Fruit fly (Drosophila melanogaster): ENCODE measurements around the gene slo.

Gene slo

DNA sequence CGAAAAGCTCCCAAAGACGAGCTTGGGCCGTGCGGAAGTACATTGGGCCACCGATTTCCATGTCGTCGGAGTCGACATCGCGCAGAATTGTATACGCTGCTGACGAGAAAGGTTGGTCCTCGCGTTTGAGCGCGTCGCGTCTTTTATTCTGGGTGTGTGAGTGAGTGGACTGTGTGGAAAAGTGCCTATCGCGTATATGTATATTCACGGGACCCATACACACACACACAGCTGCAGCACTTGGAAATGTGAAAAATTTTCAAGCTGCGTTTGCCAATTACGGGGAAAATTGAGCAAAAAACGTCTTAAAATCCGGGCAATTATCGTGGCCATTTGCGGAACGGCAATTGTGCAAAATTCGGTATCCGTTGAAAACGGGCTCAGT is at the start of gene slo:
Gene slo, plus strand, starts transcription at position 80 of the 385 bp plus-strand sequence.
- peak; percentile 43 for TF ChIP-seq abd-A (tag; optimal IDR thresholded peaks at IDR 0.05)
- no peak for TF ChIP-seq ci (GFP tag; IDR thresholded peaks at IDR 0.05)
- no peak for TF ChIP-seq esg (GFP tag; conservative IDR thresholded peaks at IDR 0.05)
- no peak for TF ChIP-seq tgo (GFP tag; IDR thresholded peaks at IDR 0.05)
- no peak for TF ChIP-seq CG13894 (tag; optimal IDR thresholded peaks at IDR 0.05)
- TF ChIP-seq CG16779 (GFP tag; IDR thresholded peaks at IDR 0.05): peak; percentile 77
- TF ChIP-seq Taf1 (GFP tag; IDR thresholded peaks at IDR 0.05): no peak
- TF ChIP-seq zf30C (GFP tag; optimal IDR thresholded peaks at IDR 0.05): no peak
- peak; percentile 90 for TF ChIP-seq Ets65A (GFP tag)
- no peak for TF ChIP-seq org-1 (GFP tag; optimal IDR thresholded peaks at IDR 0.05)
- TF ChIP-seq kni (GFP tag; optimal IDR thresholded peaks at IDR 0.05): no peak
- no peak for TF ChIP-seq CG1602 (GFP tag; optimal IDR thresholded peaks at IDR 0.05)
- TF ChIP-seq CG8290 (GFP tag; optimal IDR thresholded peaks at IDR 0.05): no peak
- no peak for TF ChIP-seq CG8290 (tag; optimal IDR thresholded peaks at IDR 0.05)
- no peak for TF ChIP-seq ato (GFP tag; IDR thresholded peaks at IDR 0.05; ENCODE audit: partially characterized antibody)
- no peak for TF ChIP-seq Hand (GFP tag; optimal IDR thresholded peaks at IDR 0.05)
- TF ChIP-seq Dbx (GFP tag; IDR thresholded peaks at IDR 0.05): 0 out of 3 replicates have a peak, but pooled peaks have one; percentile 36
- TF ChIP-seq her (GFP tag; optimal IDR thresholded peaks at IDR 0.05): no peak
- TF ChIP-seq H15 (GFP tag; IDR thresholded peaks at IDR 0.05): no peak
- no peak for TF ChIP-seq CG11560 (tag; IDR thresholded peaks at IDR 0.05)
- TF ChIP-seq bbx (GFP tag; IDR thresholded peaks at IDR 0.05; ENCODE audit: partially characterized antibody): 0 out of 2 replicates have a peak, but pooled peaks have one; percentile 39
- TF ChIP-seq Deaf1 (tag; optimal IDR thresholded peaks at IDR 0.05): peak; percentile 54
- no peak for TF ChIP-seq CG10959 (GFP tag; IDR thresholded peaks at IDR 0.05)
- no peak for TF ChIP-seq sna (GFP tag; IDR thresholded peaks at IDR 0.05; ENCODE audit: partially characterized antibody)
- TF ChIP-seq amos (GFP tag; IDR thresholded peaks at IDR 0.05; ENCODE audit: partially characterized antibody): peak; percentile 27
- TF ChIP-seq Bgb (GFP tag; IDR thresholded peaks at IDR 0.05; ENCODE audit: partially characterized antibody): 0 out of 2 replicates have a peak, but pooled peaks have one; percentile 33
- peak; percentile 50 for TF ChIP-seq ewg (GFP tag; optimal IDR thresholded peaks at IDR 0.05)
- no peak for TF ChIP-seq CG32772 (GFP tag; IDR thresholded peaks at IDR 0.05)
- TF ChIP-seq Sry-β (GFP tag; optimal IDR thresholded peaks at IDR 0.05): no peak
- TF ChIP-seq CG3065 (GFP tag; optimal IDR thresholded peaks at IDR 0.05): no peak
- no peak for TF ChIP-seq ac (GFP tag; optimal IDR thresholded peaks at IDR 0.05)

DNA sequence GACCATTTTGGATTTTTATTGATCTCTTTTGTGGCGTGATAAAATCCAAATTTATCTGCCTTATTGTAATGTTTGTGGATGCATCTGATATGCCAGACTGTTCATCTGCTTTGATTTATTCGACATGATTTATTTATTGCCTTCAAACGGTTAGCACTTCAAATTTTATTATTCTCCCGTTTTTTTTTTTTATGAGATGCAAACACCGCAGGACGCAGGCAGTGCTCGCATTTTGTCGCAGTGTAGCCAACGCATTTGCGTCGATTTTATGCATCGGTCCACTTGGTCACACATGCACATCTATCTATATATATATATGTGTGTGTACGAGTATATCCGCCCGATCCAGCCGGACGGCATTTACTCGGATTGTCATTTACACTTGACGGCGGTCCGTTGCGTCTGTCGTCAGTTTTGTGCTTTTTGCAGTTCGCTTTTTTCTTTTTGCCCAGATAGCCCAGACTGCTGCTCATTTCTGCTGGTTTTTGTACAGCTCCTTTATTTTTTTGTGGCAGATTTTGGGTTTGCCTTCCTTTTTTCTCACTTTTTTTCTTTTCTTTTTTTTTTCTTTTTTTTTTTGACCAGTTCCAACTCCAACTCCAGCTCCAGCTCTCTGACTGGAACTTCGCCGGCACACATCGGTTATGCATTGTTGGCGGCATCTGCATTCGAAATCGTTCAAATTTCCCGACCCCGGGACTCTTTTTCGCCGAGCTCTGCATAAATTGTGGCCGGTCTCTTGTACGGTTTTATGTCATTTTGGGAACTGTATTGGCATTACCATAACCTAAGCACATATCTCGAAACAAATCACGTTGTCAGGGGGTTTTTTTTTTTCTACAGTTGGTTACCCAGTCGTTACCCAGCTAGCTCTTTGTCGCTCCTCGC is 48.2 kb upstream of the slo start:
- TF ChIP-seq CG15479 (GFP tag; optimal IDR thresholded peaks at IDR 0.05) (no peak), Ets65A (GFP tag) (peak; percentile 58), Drgx (GFP tag; IDR thresholded peaks at IDR 0.05) (peak; percentile 62), PHDP (tag; optimal IDR thresholded peaks at IDR 0.05) (no peak), CG7372 (GFP tag; IDR thresholded peaks at IDR 0.05) (no peak), Sox102F (GFP tag; optimal IDR thresholded peaks at IDR 0.05) (peak; percentile 11), nom (GFP tag; optimal IDR thresholded peaks at IDR 0.05) (peak; percentile 96), lbe (GFP tag; optimal IDR thresholded peaks at IDR 0.05) (peak; percentile 33), dysf (GFP tag; IDR thresholded peaks at IDR 0.05) (no peak), zf30C (GFP tag; optimal IDR thresholded peaks at IDR 0.05) (peak; percentile 13), Hr39 (optimal IDR thresholded peaks at IDR 0.05) (peak; percentile 78), E2f1 (GFP tag; IDR thresholded peaks at IDR 0.05) (no peak), bsh (GFP tag; optimal IDR thresholded peaks at IDR 0.05) (peak in 1 of 2 experiments; percentile 19), phol (tag; optimal IDR thresholded peaks at IDR 0.05) (peak; percentile 13)
